Worm (Caenorhabditis elegans): ENCODE measurements around the gene ZK1058.3.

DNA sequence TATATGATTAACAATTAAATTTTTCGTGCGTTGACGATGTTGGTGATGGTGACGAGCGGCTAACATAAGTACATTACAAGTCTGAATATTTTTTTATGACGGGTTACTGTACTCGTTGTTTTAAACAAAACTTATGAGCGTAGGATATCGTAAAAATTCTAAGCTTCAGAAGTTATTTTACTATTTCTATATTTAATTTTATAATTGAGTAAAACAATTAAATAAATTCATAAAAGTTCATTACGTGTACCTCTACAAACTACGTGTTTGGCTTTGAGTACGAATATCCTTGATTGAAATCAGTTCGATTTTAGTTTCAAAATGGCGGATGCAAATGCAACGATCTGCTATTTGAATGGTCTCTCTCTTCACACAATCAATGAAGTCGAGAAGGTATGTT lies 9.5 kb downstream of the ZK1058.3 start, which contains the start of gene F37A8.1:
- TF ChIP-seq aly-1 (tag; optimal IDR thresholded peaks at IDR 0.05) (no peak), hmg-4 (GFP tag; optimal IDR thresholded peaks at IDR 0.05) (no peak), ceh-36 (tag; optimal IDR thresholded peaks at IDR 0.05) (no peak), ama-1 (optimal IDR thresholded peaks at IDR 0.05) (no peak)
